Worm (Caenorhabditis elegans): Measurements from ENCODE around the gene C25E10.17.

C25E10.17 gene

ce11 chrV:9005243-9005642 is 42.2 kb downstream of the C25E10.17 start, which contains the start of gene srx-3:
srx-3 (plus strand) TSS chrV:9005543.
- TF ChIP-seq nhr-77 (tag; optimal IDR thresholded peaks at IDR 0.05) (no peak), dpl-1 (GFP tag; optimal IDR thresholded peaks at IDR 0.05) (no peak), ceh-82 (tag; optimal IDR thresholded peaks at IDR 0.05) (no peak)

- no peak for TF ChIP-seq aly-2 (tag; optimal IDR thresholded peaks at IDR 0.05)
- no peak for TF ChIP-seq sox-4 (tag; optimal IDR thresholded peaks at IDR 0.05)
- TF ChIP-seq ama-1 (optimal IDR thresholded peaks at IDR 0.05): no peak
- no peak for TF ChIP-seq pag-3 (tag; optimal IDR thresholded peaks at IDR 0.05; ENCODE audit: borderline replicate concordance, insufficient read depth)
- TF ChIP-seq jun-1 (tag; optimal IDR thresholded peaks at IDR 0.05): no peak
- TF ChIP-seq nhr-47 (tag; optimal IDR thresholded peaks at IDR 0.05): no peak
- TF ChIP-seq hlh-17 (GFP tag; optimal IDR thresholded peaks at IDR 0.05; ENCODE audit: borderline replicate concordance): no peak
- TF ChIP-seq tbx-2 (tag; optimal IDR thresholded peaks at IDR 0.05): no peak
- TF ChIP-seq Y116A8C.19 (tag; optimal IDR thresholded peaks at IDR 0.05; ENCODE audit: borderline replicate concordance): no peak
- no peak for TF ChIP-seq lin-35 (GFP tag; optimal IDR thresholded peaks at IDR 0.05)
- no peak for TF ChIP-seq egl-13 (tag; optimal IDR thresholded peaks at IDR 0.05)
- no peak for TF ChIP-seq lin-15B (tag; optimal IDR thresholded peaks at IDR 0.05)
Measured at ce11 chrV:9003291-9003690, 44.1 kb downstream of the C25E10.17 start, which contains the start of gene srx-1. srx-1 (plus strand) TSS chrV:9003672.

- no peak for TF ChIP-seq ceh-8 (GFP tag; optimal IDR thresholded peaks at IDR 0.05)
- TF ChIP-seq Y116A8C.19 (tag; optimal IDR thresholded peaks at IDR 0.05; ENCODE audit: borderline replicate concordance): no peak
- TF ChIP-seq mdl-1 (tag; optimal IDR thresholded peaks at IDR 0.05): no peak
- TF ChIP-seq snu-23 (GFP tag; optimal IDR thresholded peaks at IDR 0.05): no peak
- no peak for TF ChIP-seq hlh-4 (tag; optimal IDR thresholded peaks at IDR 0.05)
- no peak for TF ChIP-seq alr-1 (tag; optimal IDR thresholded peaks at IDR 0.05; ENCODE audit: borderline replicate concordance)
- no peak for TF ChIP-seq snpc-4 (tag; optimal IDR thresholded peaks at IDR 0.05)
- no peak for TF ChIP-seq lin-14 (GFP tag; optimal IDR thresholded peaks at IDR 0.05)
- no peak for TF ChIP-seq C34B4.2 (tag; optimal IDR thresholded peaks at IDR 0.05)
- TF ChIP-seq nhr-85 (tag): no peak
- no peak for TF ChIP-seq sox-4 (tag; optimal IDR thresholded peaks at IDR 0.05)
- TF ChIP-seq hpl-2 (GFP tag; optimal IDR thresholded peaks at IDR 0.05): no peak
- TF ChIP-seq lin-13 (GFP tag; optimal IDR thresholded peaks at IDR 0.05): no peak
- TF ChIP-seq F16B12.6 (tag; optimal IDR thresholded peaks at IDR 0.05): no peak
- no peak for TF ChIP-seq ceh-82 (tag; optimal IDR thresholded peaks at IDR 0.05)
- no peak for TF ChIP-seq tlp-1 (tag; optimal IDR thresholded peaks at IDR 0.05)
- no peak for TF ChIP-seq dpl-1 (GFP tag; optimal IDR thresholded peaks at IDR 0.05)
- TF ChIP-seq nhr-28 (tag; optimal IDR thresholded peaks at IDR 0.05): no peak
- no peak for TF ChIP-seq blmp-1 (tag; optimal IDR thresholded peaks at IDR 0.05)
Measured at ce11 chrV:9001175-9001574, 46.2 kb downstream of the C25E10.17 start, which contains the start of gene F59E11.2. F59E11.2 (plus strand) TSS chrV:9001475.
